Worm (Caenorhabditis elegans) whole organism, midembryonic: ENCODE measurements around the gene glb-10.

ENCODE experiments used
- T22C8.4 ChIP-seq: fragments of 200-800 bp; sonication (Bioruptor generic); IDR thresholded peaks from 2 replicates; pipeline ENCODE4 v1.3.6; 2022; ENCODE audit warnings: missing genetic modification characterization, missing compliant biosample characterization
- cog-1 ChIP-seq: sonication (generic microtip); optimal IDR thresholded peaks from 2 replicates; lab custom pipeline; 2016; ENCODE audit warnings: missing genetic modification characterization, missing compliant biosample characterization
- flt-1 ChIP-seq: fragments of 200-800 bp; sonication (Bioruptor generic); IDR thresholded peaks from 2 replicates; pipeline ENCODE4 v1.3.6; 2022; ENCODE audit warnings: missing genetic modification characterization, missing compliant biosample characterization
- klf-2 ChIP-seq: fragments of 200-800 bp; sonication (Bioruptor generic); conservative IDR thresholded peaks from 2 replicates; pipeline ENCODE4 v1.3.6; 2022; ENCODE audit warnings: missing genetic modification reagents, missing genetic modification characterization, missing compliant biosample characterization
- med-1 ChIP-seq: sonication (generic microtip); optimal IDR thresholded peaks from 2 replicates; lab custom pipeline; 2017; ENCODE audit warnings: missing genetic modification characterization, mild to moderate bottlenecking, missing compliant biosample characterization, antibody characterized with exemption, missing genetic modification reagents; ENCODE audit not compliant: insufficient read depth
- ref-1 ChIP-seq: fragments of 200-800 bp; sonication (Bioruptor generic); conservative IDR thresholded peaks from 2 replicates; pipeline ENCODE4 v1.3.6; 2022; ENCODE audit warnings: missing genetic modification reagents, missing genetic modification characterization, missing compliant biosample characterization
- tab-1 ChIP-seq: fragments of 200-800 bp; sonication (Bioruptor generic); IDR thresholded peaks from 2 replicates; pipeline ENCODE4 v1.3.6; 2022; ENCODE audit warnings: missing genetic modification characterization, missing compliant biosample characterization
- ztf-23 ChIP-seq: fragments of 200-800 bp; sonication (Bioruptor generic); IDR thresholded peaks from 2 replicates; pipeline ENCODE4 v1.3.6; 2022; ENCODE audit warnings: missing genetic modification reagents, missing genetic modification characterization, missing compliant biosample characterization
- ztf-29 ChIP-seq: fragments of 200-800 bp; sonication (Bioruptor generic); IDR thresholded peaks from 2 replicates; pipeline ENCODE4 v1.3.6; 2022; ENCODE audit warnings: missing genetic modification reagents, missing genetic modification characterization, missing compliant biosample characterization

DNA sequence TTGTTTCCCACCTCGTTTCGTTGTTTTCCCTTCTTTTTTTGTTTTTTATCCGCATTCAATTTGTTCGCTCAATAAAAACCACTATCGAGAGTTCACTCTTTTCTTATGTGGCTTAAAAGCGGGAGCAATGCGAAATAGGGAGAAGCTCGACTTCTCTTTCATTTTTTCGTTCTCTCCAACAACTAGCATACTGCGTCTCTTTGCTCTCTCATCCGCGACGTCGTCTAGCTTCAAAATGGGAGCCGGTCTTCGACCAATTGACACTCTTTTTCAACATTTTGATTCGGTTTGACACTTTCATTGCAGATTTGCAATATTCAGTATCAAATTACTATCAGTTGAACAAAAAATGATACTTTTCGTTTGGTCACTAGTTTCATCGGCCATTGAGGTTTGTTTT is 35.2 kb downstream of the glb-10 start, which contains the start of gene bpl-1:
- TF ChIP-seq flt-1 (no peak), ref-1 (GFP tag; lab: Robert Waterston, UW) (no peak), tab-1 (GFP tag; lab: Robert Waterston, UW) (no peak), cog-1 (tag; lab: Kevin White, UChicago) (no peak), ztf-23 (no peak), med-1 (GFP tag; lab: Kevin White, UChicago) (no peak), T22C8.4 (no peak), ztf-29 (GFP tag; lab: Robert Waterston, UW) (no peak), klf-2 (no peak)
